Fruit fly (Drosophila melanogaster) whole organism, pupa: Measurements from ENCODE around the gene CG17601.

Experiments
- CG10348 ChIP-seq: fragments of 200-800 bp; sonication (Bioruptor generic); IDR thresholded peaks from 2 replicates; pipeline ENCODE4 v1.3.6; 2022; ENCODE audit warnings: missing biosample characterization, missing genetic modification characterization
- CG12605 ChIP-seq: fragments of 200-800 bp; sonication (Bioruptor generic); IDR thresholded peaks from 2 replicates; pipeline ENCODE4 v1.3.6; 2022; ENCODE audit warnings: missing biosample characterization, missing genetic modification characterization
- CG13204 ChIP-seq: fragments of 200-800 bp; sonication (Bioruptor generic); optimal IDR thresholded peaks from 2 replicates; lab custom pipeline; 2018; ENCODE audit warnings: missing biosample characterization, mild to moderate bottlenecking, missing genetic modification characterization, moderate library complexity
- CG14655 ChIP-seq: fragments of 200-800 bp; sonication (Bioruptor generic); optimal IDR thresholded peaks from 3 replicates; lab custom pipeline; 2017; ENCODE audit warnings: mild to moderate bottlenecking, missing biosample characterization, missing genetic modification reagents, missing genetic modification characterization
- CG15710 ChIP-seq: fragments of 200-800 bp; sonication (Bioruptor generic); optimal IDR thresholded peaks from 2 replicates; lab custom pipeline; 2018; ENCODE audit warnings: missing biosample characterization, mild to moderate bottlenecking, missing genetic modification characterization, moderate library complexity
- CG17806 ChIP-seq: fragments of 200-800 bp; sonication (Bioruptor generic); optimal IDR thresholded peaks from 2 replicates; lab custom pipeline; 2018; ENCODE audit warnings: missing biosample characterization, mild to moderate bottlenecking, missing genetic modification characterization, moderate library complexity
- CG32121 ChIP-seq: fragments of 200-800 bp; sonication (Bioruptor generic); IDR thresholded peaks from 2 replicates; pipeline ENCODE4 v1.3.6; 2022; ENCODE audit warnings: missing biosample characterization, missing genetic modification characterization
- CG34367 ChIP-seq: fragments of 200-800 bp; sonication (Bioruptor generic); optimal IDR thresholded peaks from 2 replicates; lab custom pipeline; 2018; ENCODE audit warnings: missing biosample characterization, mild to moderate bottlenecking, missing genetic modification characterization
- CG4496 ChIP-seq: fragments of 200-800 bp; sonication (Bioruptor generic); IDR thresholded peaks from 3 replicates; pipeline ENCODE4 v1.3.6; 2022; ENCODE audit warnings: missing biosample characterization, missing genetic modification characterization
- CG8159 ChIP-seq: fragments of 200-800 bp; sonication (Bioruptor generic); optimal IDR thresholded peaks from 3 replicates; lab custom pipeline; 2018; ENCODE audit warnings: missing biosample characterization, mild to moderate bottlenecking, missing genetic modification characterization, moderate library complexity
- CG8301 ChIP-seq: fragments of 200-800 bp; sonication (Bioruptor generic); optimal IDR thresholded peaks from 2 replicates; lab custom pipeline; 2018; ENCODE audit warnings: missing biosample characterization, mild to moderate bottlenecking, missing genetic modification characterization
- CG9948 ChIP-seq: fragments of 200-800 bp; sonication (Bioruptor generic); optimal IDR thresholded peaks from 2 replicates; lab custom pipeline; 2018; ENCODE audit warnings: missing biosample characterization, mild to moderate bottlenecking, missing genetic modification characterization, moderate library complexity
- EcR ChIP-seq: fragments of 200-800 bp; sonication (Bioruptor generic); optimal IDR thresholded peaks from 3 replicates; lab custom pipeline; 2019; ENCODE audit warnings: missing biosample characterization, missing genetic modification characterization, mild to moderate bottlenecking, moderate library complexity, missing genetic modification reagents
- Ets98B ChIP-seq: fragments of 200-800 bp; sonication (Bioruptor generic); IDR thresholded peaks from 2 replicates; pipeline ENCODE4 v1.3.6; 2022; ENCODE audit warnings: missing biosample characterization, missing genetic modification characterization
- Pif1A ChIP-seq: fragments of 200-800 bp; sonication (Bioruptor generic); optimal IDR thresholded peaks from 3 replicates; lab custom pipeline; 2016; ENCODE audit warnings: missing biosample characterization, missing genetic modification characterization
- Pif1B ChIP-seq: fragments of 200-800 bp; sonication (Bioruptor generic); optimal IDR thresholded peaks from 3 replicates; lab custom pipeline; 2016; ENCODE audit warnings: missing biosample characterization, missing genetic modification characterization
- fd96Ca ChIP-seq: fragments of 200-800 bp; sonication (Bioruptor generic); IDR thresholded peaks from 3 replicates; pipeline ENCODE4 v1.3.6; 2022; ENCODE audit warnings: missing biosample characterization, missing genetic modification characterization
- gl ChIP-seq: fragments of 200-800 bp; sonication (Bioruptor generic); optimal IDR thresholded peaks from 2 replicates; lab custom pipeline; 2018; ENCODE audit warnings: missing biosample characterization, mild to moderate bottlenecking, missing genetic modification characterization
- rn ChIP-seq: fragments of 200-800 bp; sonication (Bioruptor generic); IDR thresholded peaks from 2 replicates; pipeline ENCODE4 v1.3.6; 2022; ENCODE audit warnings: missing biosample characterization, missing genetic modification characterization

Gene CG17601

DNA sequence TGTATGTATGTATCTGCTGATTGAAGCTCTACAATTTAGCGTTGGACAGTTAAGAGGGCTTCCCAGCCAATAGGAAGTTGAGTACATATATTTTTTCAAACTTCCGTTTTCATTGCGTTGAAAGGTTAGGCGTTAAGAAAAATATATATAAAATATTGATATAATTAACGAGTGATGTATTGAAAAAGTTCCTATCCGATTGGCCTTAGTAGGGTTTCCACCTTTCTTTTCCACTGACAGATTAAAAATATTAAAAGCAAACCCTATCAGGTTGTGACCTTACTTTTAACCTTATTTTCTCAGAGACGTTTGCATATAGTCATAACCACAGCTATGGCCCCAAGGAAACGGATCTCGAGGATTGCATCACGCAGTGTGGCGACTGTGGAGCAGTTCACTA, at the start of gene CG17601:
CG17601 (plus strand) TSS at position 301 of the 400 bp plus-strand sequence.
- TF ChIP-seq CG15710 (no peak), CG13204 (GFP tag; lab: Kevin White, UChicago) (no peak)

DNA sequence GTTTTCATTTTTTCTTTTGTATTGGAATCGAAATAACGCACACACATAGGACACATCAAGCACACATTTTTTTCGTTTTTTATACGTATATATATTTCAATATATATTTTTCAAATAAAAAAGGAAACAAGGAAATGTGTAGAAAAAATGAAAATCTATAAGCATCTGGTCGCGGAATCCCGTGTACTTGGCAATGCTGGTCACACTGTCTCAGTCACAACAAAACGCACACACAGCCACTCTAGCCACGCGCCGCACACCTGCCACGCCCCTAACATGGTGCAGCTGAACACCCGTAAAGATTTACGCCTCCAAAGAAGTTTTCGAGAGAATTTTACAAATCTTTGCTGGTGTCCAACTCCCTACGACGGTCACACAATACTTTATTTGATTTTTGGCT, 47.3 kb upstream of the CG17601 start:
- TF ChIP-seq Pif1B (no peak), CG15710 (no peak)
- TF ChIP-seq, all 21 proteins: peak for 0

DNA sequence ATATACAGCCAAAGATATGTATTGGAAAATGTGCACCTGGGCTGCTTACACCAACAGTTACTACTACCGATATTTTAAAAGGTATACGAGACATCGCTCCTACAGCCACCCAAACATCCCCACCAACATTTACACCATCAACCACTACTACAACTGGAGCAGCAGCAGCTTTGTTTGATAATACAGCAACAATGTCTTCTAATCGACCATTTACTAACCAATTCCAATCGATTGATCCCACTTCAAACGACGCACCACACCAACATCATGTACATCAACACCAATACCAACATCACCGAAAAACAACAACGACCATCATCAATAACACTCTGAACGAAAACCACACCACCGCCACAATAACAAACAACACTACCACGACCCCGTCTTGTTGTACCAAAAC, 44.7 kb upstream of the CG17601 start:
- no peak for TF ChIP-seq gl (tag; lab: Kevin White, UChicago)
- no peak for TF ChIP-seq CG10348
- no peak for TF ChIP-seq Pif1B
- no peak for TF ChIP-seq rn (GFP tag; lab: Robert Waterston, UW)
- TF ChIP-seq CG13204 (GFP tag; lab: Kevin White, UChicago) = no peak
- TF ChIP-seq CG32121 (GFP tag; lab: Robert Waterston, UW) = no peak
- TF ChIP-seq CG34367 (tag; lab: Kevin White, UChicago) = no peak
- TF ChIP-seq CG9948 (tag; lab: Kevin White, UChicago) = no peak
- no peak for TF ChIP-seq fd96Ca (GFP tag; lab: Robert Waterston, UW)

DNA sequence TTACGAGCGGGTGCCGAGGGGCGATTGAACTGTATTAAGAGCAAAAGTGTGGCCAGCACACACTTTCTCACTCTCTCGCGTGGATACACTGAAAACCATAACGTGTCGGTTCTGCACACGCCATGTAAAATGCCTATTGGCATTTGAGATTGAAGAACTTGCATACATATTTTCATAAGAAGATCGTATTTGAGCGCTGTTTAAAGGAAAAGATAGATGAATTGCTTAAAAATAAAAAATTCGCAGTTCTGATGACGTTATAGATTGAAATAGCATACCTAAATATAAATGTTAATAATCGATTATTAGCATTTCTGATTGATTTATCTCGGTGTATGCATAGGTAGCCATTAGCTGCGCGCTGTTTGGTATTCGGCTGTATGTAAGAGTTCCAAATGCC, 37.8 kb upstream of the CG17601 start:
- TF ChIP-seq CG14655 (GFP tag; lab: Kevin White, UChicago) (peak; percentile 53), Pif1A (peak; percentile 18), rn (GFP tag; lab: Robert Waterston, UW) (no peak), CG10348 (0 out of 2 replicates have a peak, but pooled peaks have one; percentile 37), CG8159 (tag; lab: Kevin White, UChicago) (no peak), CG34367 (tag; lab: Kevin White, UChicago) (no peak), Pif1B (peak; percentile 3), CG4496 (GFP tag; lab: Robert Waterston, UW) (0 out of 3 replicates have a peak, but pooled peaks have one; percentile 51)
- TF ChIP-seq, all 21 proteins: peak for 5

DNA sequence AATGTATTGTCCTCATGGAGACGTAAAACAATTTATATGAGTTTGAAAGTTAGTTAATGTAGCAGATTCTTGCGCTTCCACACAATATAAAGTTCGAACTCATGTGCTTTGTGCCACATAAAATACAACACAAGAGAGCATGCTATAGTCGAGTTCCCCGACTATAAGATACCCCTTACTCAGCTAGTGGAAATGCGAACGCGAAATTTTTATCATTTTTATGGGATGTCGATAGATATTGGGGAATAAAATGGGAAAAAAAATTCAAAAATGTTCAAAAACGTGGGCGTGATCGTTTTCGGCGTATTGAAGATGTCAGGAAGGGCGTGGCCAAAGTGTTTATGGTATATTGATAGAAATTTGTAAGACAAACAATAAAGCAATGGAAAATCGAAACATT, 36.1 kb upstream of the CG17601 start:
- TF ChIP-seq CG17806 (tag; lab: Kevin White, UChicago) (no peak), CG9948 (tag; lab: Kevin White, UChicago) (no peak), CG13204 (GFP tag; lab: Kevin White, UChicago) (no peak), fd96Ca (GFP tag; lab: Robert Waterston, UW) (no peak), CG12605 (GFP tag; lab: Robert Waterston, UW) (no peak), CG34367 (tag; lab: Kevin White, UChicago) (no peak), CG10348 (no peak)

DNA sequence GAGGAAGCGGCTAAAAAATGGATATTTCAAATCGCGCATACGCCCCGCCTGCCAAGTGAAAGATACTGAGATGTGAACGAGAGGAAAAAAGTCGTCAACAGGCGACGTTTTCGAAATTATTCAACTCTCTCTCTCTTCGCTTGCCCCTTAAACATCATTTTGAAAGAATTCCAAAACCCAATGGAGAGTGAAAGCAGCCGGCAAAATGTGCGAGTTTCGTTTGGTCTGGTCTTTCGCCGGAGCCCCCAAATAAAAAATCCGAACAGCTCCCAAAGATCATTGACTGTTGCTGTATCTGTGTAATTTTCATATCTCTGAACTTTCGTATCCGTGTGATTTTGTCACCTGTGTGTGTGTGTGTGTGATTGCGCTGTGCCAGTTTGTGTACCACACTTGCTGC, 34.8 kb upstream of the CG17601 start:
- TF ChIP-seq CG10348 = no peak
- TF ChIP-seq fd96Ca (GFP tag; lab: Robert Waterston, UW) = no peak

DNA sequence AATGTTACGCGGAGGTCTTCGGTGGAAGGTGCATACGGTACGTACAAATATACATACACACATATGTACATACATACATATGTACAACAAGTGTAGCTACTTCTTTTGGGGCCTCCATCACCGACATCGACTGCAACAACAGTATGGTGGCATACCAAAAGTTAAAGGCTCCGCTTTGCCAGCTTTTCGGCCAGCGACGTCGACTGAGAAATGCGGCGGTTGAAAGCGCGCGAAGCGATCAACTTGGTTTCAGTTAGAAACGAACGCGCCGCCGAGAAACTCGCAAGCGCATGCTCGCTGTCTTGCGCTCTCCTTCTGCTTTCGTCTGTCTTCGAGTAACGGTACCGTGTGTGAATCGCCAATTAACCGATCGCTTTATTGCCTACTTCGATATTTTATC, 31.9 kb upstream of the CG17601 start, which contains the start of gene CG17600:
CG17600 (plus strand) TSS at position 250 of the 400 bp plus-strand sequence.
- peak; percentile 24; the same call in 1 of the 2 replicates for TF ChIP-seq Ets98B (GFP tag; lab: Robert Waterston, UW)
- TF ChIP-seq CG32121 (GFP tag; lab: Robert Waterston, UW) = no peak
- no peak for TF ChIP-seq Pif1B
- no peak for TF ChIP-seq CG34367 (tag; lab: Kevin White, UChicago)
- TF ChIP-seq CG10348 = no peak
- TF ChIP-seq Pif1A = no peak
- 0 out of 3 replicates have a peak, but pooled peaks have one; percentile 17 for TF ChIP-seq CG4496 (GFP tag; lab: Robert Waterston, UW)
- no peak for TF ChIP-seq CG8301 (tag; lab: Kevin White, UChicago)
- no peak for TF ChIP-seq fd96Ca (GFP tag; lab: Robert Waterston, UW)
- no peak for TF ChIP-seq CG8159 (tag; lab: Kevin White, UChicago)
- no peak for TF ChIP-seq CG14655 (GFP tag; lab: Kevin White, UChicago)
- TF ChIP-seq CG12605 (GFP tag; lab: Robert Waterston, UW) = no peak
- no peak for TF ChIP-seq CG17806 (tag; lab: Kevin White, UChicago)
- no peak for TF ChIP-seq CG13204 (GFP tag; lab: Kevin White, UChicago)
- TF ChIP-seq CG15710 = no peak
- TF ChIP-seq EcR = no peak

DNA sequence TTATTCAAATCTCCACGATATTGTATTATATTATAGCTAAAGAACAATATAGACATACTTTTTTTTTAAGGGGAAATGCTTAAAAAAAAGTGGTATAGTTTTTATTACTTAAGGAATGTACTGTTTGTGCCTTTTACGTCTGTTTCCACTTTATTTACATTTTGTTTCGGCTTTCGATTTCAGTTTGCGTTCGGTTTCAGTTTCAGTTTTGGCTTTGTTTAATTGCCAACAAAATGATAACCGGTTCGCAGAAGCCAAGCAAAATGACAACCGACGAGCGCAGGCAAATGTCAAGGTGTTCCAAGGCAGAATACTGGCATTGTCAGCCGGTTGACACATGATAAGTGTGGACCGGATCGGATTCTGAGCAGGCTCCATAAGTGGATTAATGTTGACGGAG, 19.7 kb upstream of the CG17601 start:
- TF ChIP-seq CG13204 (GFP tag; lab: Kevin White, UChicago) (no peak), CG15710 (no peak), CG17806 (tag; lab: Kevin White, UChicago) (no peak), rn (GFP tag; lab: Robert Waterston, UW) (no peak), Ets98B (GFP tag; lab: Robert Waterston, UW) (no peak), CG9948 (tag; lab: Kevin White, UChicago) (no peak), Pif1A (no peak), CG8301 (tag; lab: Kevin White, UChicago) (no peak)
